Fruit fly (Drosophila melanogaster): Measurements from ENCODE around the gene Mpi.

Gene Mpi

DNA sequence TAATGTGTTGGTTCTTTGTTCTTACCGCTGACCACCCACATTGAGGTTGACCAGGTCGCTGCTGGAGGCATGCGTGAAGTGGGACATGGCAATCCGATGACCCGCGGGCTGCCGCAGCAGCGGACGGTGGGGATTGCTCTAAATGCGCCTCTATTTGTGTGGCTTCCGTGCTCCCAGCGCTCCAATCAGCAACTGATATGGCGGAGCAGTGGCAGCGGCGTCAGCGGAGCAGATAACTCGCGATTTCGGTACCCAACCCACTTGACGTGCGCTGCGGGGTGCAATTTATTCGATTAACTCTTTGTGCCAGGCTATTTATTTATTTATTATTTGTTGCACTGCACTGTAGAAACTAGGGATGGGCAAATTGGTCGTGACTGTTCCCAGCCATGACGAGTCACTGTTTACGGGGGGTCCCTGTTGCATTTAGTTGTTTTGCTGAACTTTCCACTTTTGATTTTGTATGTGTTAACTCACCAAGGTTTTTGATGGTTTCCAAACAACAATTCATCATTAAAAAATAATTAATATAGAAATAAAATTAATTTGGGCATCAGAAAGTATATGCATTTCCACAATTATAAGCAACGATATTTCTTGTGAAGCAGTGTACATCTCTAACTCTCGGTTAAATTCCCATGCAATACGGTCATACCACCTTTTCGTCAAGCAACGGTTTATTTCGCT is 41.4 kb downstream of the Mpi start, which contains the start of the genes CG9467 and CG8526 (continued):
- TF ChIP-seq CG2116 (GFP tag; optimal IDR thresholded peaks at IDR 0.05) (peak; percentile 77), az2 (GFP tag; optimal IDR thresholded peaks at IDR 0.05) (peak; percentile 23), CG9727 (GFP tag; optimal IDR thresholded peaks at IDR 0.05) (peak; percentile 69), Jarid2 (GFP tag; optimal IDR thresholded peaks at IDR 0.05) (no peak), p53 (GFP tag; optimal IDR thresholded peaks at IDR 0.05) (no peak), bab2 (GFP tag; optimal IDR thresholded peaks at IDR 0.05) (peak; percentile 49), Pdp1 (GFP tag; optimal IDR thresholded peaks at IDR 0.05) (no peak), CG42726 (GFP tag; IDR thresholded peaks at IDR 0.05; ENCODE audit: partially characterized antibody) (0 out of 2 replicates have a peak, but pooled peaks have one; percentile 10), salm (tag; optimal IDR thresholded peaks at IDR 0.05) (peak; percentile 4), CG2120 (GFP tag; optimal IDR thresholded peaks at IDR 0.05) (peak; percentile 74), CG12659 (GFP tag; optimal IDR thresholded peaks at IDR 0.05) (peak; percentile 75), Dek (tag; optimal IDR thresholded peaks at IDR 0.05) (peak; percentile 72), CoRest (tag; optimal IDR thresholded peaks at IDR 0.05) (peak; percentile 89), sima (GFP tag; optimal IDR thresholded peaks at IDR 0.05) (no peak), otp (GFP tag; IDR thresholded peaks at IDR 0.05) (0 out of 3 replicates have a peak, but pooled peaks have one; percentile 26), CG10543 (GFP tag; optimal IDR thresholded peaks at IDR 0.05) (peak; percentile 77), Bgb (GFP tag; IDR thresholded peaks at IDR 0.05; ENCODE audit: partially characterized antibody) (peak; percentile 51; the same call in 1 of the 2 replicates), CG3995 (GFP tag; optimal IDR thresholded peaks at IDR 0.05) (peak; percentile 99), unpg (GFP tag; optimal IDR thresholded peaks at IDR 0.05) (peak; percentile 55), CG16815 (GFP tag; optimal IDR thresholded peaks at IDR 0.05) (peak; percentile 60), nerfin-1 (tag; optimal IDR thresholded peaks at IDR 0.05) (peak; percentile 87), ken (GFP tag; IDR thresholded peaks at IDR 0.05) (peak; percentile 35; the same call in 1 of the 3 replicates), CG4854 (GFP tag; optimal IDR thresholded peaks at IDR 0.05) (peak; percentile 33), trh (GFP tag; optimal IDR thresholded peaks at IDR 0.05) (peak; percentile 29), Six4 (GFP tag; optimal IDR thresholded peaks at IDR 0.05) (peak; percentile 35), chif (GFP tag; optimal IDR thresholded peaks at IDR 0.05) (peak in 1 of 2 experiments; percentile 20), H2.0 (GFP tag; IDR thresholded peaks at IDR 0.05) (peak; percentile 50), bbx (GFP tag; IDR thresholded peaks at IDR 0.05; ENCODE audit: partially characterized antibody) (peak; percentile 32; the same call in 1 of the 2 replicates), Dref (GFP tag; IDR thresholded peaks at IDR 0.05) (peak; percentile 34; the same call in 1 of the 2 replicates), CG5245 (GFP tag; optimal IDR thresholded peaks at IDR 0.05) (peak; percentile 34), pan (optimal IDR thresholded peaks at IDR 0.05) (no peak), pan (GFP tag; optimal IDR thresholded peaks at IDR 0.05 in 1 of 2, IDR thresholded peaks at IDR 0.05 in 1 of 2) (peak in 1 of 2 experiments; percentile 34), CG14014 (GFP tag; IDR thresholded peaks at IDR 0.05) (0 out of 2 replicates have a peak, but pooled peaks have one; percentile 38), CG34376 (GFP tag; optimal IDR thresholded peaks at IDR 0.05) (peak; percentile 29), D19A (tag; optimal IDR thresholded peaks at IDR 0.05) (no peak), sna (GFP tag; IDR thresholded peaks at IDR 0.05; ENCODE audit: partially characterized antibody) (0 out of 2 replicates have a peak, but pooled peaks have one; percentile 29), CG2199 (GFP tag; IDR thresholded peaks at IDR 0.05) (no peak), Sin3A (optimal IDR thresholded peaks at IDR 0.05) (peak; percentile 59), mam (GFP tag; optimal IDR thresholded peaks at IDR 0.05) (peak; percentile 59), CG31224 (GFP tag; IDR thresholded peaks at IDR 0.05) (0 out of 2 replicates have a peak, but pooled peaks have one; percentile 26), stwl (tag; optimal IDR thresholded peaks at IDR 0.05) (peak; percentile 66), CG3407 (GFP tag; optimal IDR thresholded peaks at IDR 0.05) (peak; percentile 38), CG8388 (GFP tag; optimal IDR thresholded peaks at IDR 0.05) (peak; percentile 68), sisA (GFP tag; IDR thresholded peaks at IDR 0.05) (peak; percentile 58; the same call in 1 of the 2 replicates), CG12391 (tag; optimal IDR thresholded peaks at IDR 0.05) (peak; percentile 82), CG11560 (tag; IDR thresholded peaks at IDR 0.05) (0 out of 3 replicates have a peak, but pooled peaks have one; percentile 43), GATAe (GFP tag; conservative IDR thresholded peaks at IDR 0.05) (no peak), CG8765 (GFP tag; IDR thresholded peaks at IDR 0.05) (peak; percentile 51), CG30020 (tag; optimal IDR thresholded peaks at IDR 0.05) (peak; percentile 73)

All from whole organism, embryonic.